Worm (Caenorhabditis elegans) whole organism, dauer: ENCODE measurements around the gene clec-199.

ENCODE experiments used
- unc-62 ChIP-seq: sonication (generic microtip); optimal IDR thresholded peaks from 2 replicates; lab custom pipeline; 2017; ENCODE audit warnings: missing biosample characterization, missing genetic modification reagents, missing genetic modification characterization

Gene clec-199

ce11 chrIV:17407025-17407424 is 55.3 kb downstream of the clec-199 start, which contains the start of gene T02D1.7:
T02D1.7 (minus strand) TSS chrIV:17407125.
- no peak for TF ChIP-seq unc-62 (GFP tag; lab: Kevin White, UChicago)

- no peak for TF ChIP-seq unc-62 (GFP tag; lab: Kevin White, UChicago)
Measured at ce11 chrIV:17407491-17407890, 55.8 kb downstream of the clec-199 start, which contains the start of gene T02D1.9. T02D1.9 (minus strand) TSS chrIV:17407591.
